Worm (Caenorhabditis elegans) whole organism, L4 larva: ENCODE results near the gene F56F11.1.

Experiments
- D1046.2 ChIP-seq: fragments of 200-800 bp; sonication (Bioruptor generic); IDR thresholded peaks from 2 replicates; pipeline ENCODE4 v1.3.6; 2022; ENCODE audit warnings: missing genetic modification characterization, missing compliant biosample characterization
- F10B5.3 ChIP-seq: sonication (generic microtip); optimal IDR thresholded peaks from 2 replicates; lab custom pipeline; 2016; ENCODE audit warnings: mild to moderate bottlenecking, missing genetic modification characterization, missing compliant biosample characterization
- F44E2.7 ChIP-seq: fragments of 200-800 bp; sonication (Bioruptor generic); IDR thresholded peaks from 2 replicates; pipeline ENCODE4 v2.1.2; 2022; ENCODE audit warnings: missing genetic modification characterization, missing compliant biosample characterization
- F49E8.2 ChIP-seq: sonication (generic microtip); optimal IDR thresholded peaks from 2 replicates; lab custom pipeline; 2016; ENCODE audit warnings: missing compliant biosample characterization, mild to moderate bottlenecking, missing genetic modification characterization, borderline replicate concordance
- ZK546.5 ChIP-seq, 2 experiments: sonication (generic microtip); optimal IDR thresholded peaks; 2 replicates each; lab custom pipeline; 2017; ENCODE audit warnings: missing biosample characterization in 2 of 2, missing genetic modification characterization in 2 of 2
- ama-1 ChIP-seq: fragments of 150-350 bp; optimal IDR thresholded peaks from 2 replicates; lab custom pipeline; 2014; ENCODE audit warnings: inconsistent platforms, mixed read lengths
- arid-1 ChIP-seq: fragments of 200-800 bp; sonication (Bioruptor generic); conservative IDR thresholded peaks from 2 replicates; pipeline ENCODE4 v1.3.6; 2022; ENCODE audit warnings: missing genetic modification reagents, missing genetic modification characterization, missing compliant biosample characterization
- ceh-44 ChIP-seq: fragments of 200-800 bp; sonication (Bioruptor generic); IDR thresholded peaks from 2 replicates; pipeline ENCODE4 v1.3.6; 2022; ENCODE audit warnings: missing genetic modification reagents, missing genetic modification characterization, missing compliant biosample characterization
- ceh-62 ChIP-seq: sonication (generic microtip); optimal IDR thresholded peaks from 2 replicates; lab custom pipeline; 2017; ENCODE audit warnings: missing biosample characterization, missing genetic modification characterization
- ceh-82 ChIP-seq: sonication (generic microtip); optimal IDR thresholded peaks from 2 replicates; lab custom pipeline; 2017; ENCODE audit warnings: missing biosample characterization, missing genetic modification characterization
- cey-2 ChIP-seq: sonication (generic microtip); optimal IDR thresholded peaks from 3 replicates; lab custom pipeline; 2017; ENCODE audit warnings: missing genetic modification characterization, mild to moderate bottlenecking, missing compliant biosample characterization, antibody characterized with exemption, borderline replicate concordance; ENCODE audit not compliant: insufficient read depth
- daf-8 ChIP-seq: fragments of 200-800 bp; sonication (Bioruptor generic); IDR thresholded peaks from 2 replicates; pipeline ENCODE4 v1.3.6; 2022; ENCODE audit warnings: missing genetic modification characterization, missing compliant biosample characterization
- dmd-8 ChIP-seq: fragments of 200-800 bp; sonication (Bioruptor generic); IDR thresholded peaks from 2 replicates; pipeline ENCODE4 v1.3.6; 2022; ENCODE audit warnings: missing genetic modification characterization, missing compliant biosample characterization
- dmd-9 ChIP-seq: fragments of 200-800 bp; sonication (Bioruptor generic); IDR thresholded peaks from 2 replicates; pipeline ENCODE4 v1.3.6; 2022; ENCODE audit warnings: missing genetic modification reagents, missing genetic modification characterization, missing compliant biosample characterization
- egl-27 ChIP-seq: sonication (generic microtip); optimal IDR thresholded peaks from 3 replicates; lab custom pipeline; 2017; ENCODE audit warnings: missing biosample characterization, missing genetic modification reagents, missing genetic modification characterization
- fos-1 ChIP-seq: fragments of 150-350 bp; optimal IDR thresholded peaks from 2 replicates; lab custom pipeline; 2014; ENCODE audit warnings: missing biosample characterization, missing genetic modification characterization
- hif-1 ChIP-seq, 2 experiments: sonication (generic microtip); optimal IDR thresholded peaks; 2 replicates each; lab custom pipeline; 2016 to 2017; ENCODE audit warnings: missing compliant biosample characterization in 2 of 2, missing genetic modification characterization in 2 of 2, missing genetic modification reagents in 2 of 2, missing genotype in 2 of 2, mild to moderate bottlenecking in 1 of 2
- jun-1 ChIP-seq: fragments of 150-350 bp; optimal IDR thresholded peaks from 2 replicates; lab custom pipeline; 2014; ENCODE audit warnings: missing biosample characterization, missing genetic modification reagents, missing genetic modification characterization
- lim-7 ChIP-seq: fragments of 200-800 bp; sonication (Bioruptor generic); IDR thresholded peaks from 2 replicates; pipeline ENCODE4 v1.3.6; 2022; ENCODE audit warnings: missing genetic modification characterization, missing compliant biosample characterization
- lin-13 ChIP-seq: fragments of 150-350 bp; optimal IDR thresholded peaks from 2 replicates; lab custom pipeline; 2014; ENCODE audit warnings: missing biosample characterization, missing genetic modification reagents, missing genetic modification characterization
- lin-39 ChIP-seq: fragments of 150-350 bp; optimal IDR thresholded peaks from 2 replicates; lab custom pipeline; 2014; ENCODE audit warnings: missing biosample characterization, missing genetic modification reagents, missing genetic modification characterization
- madf-5 ChIP-seq, 2 experiments: fragments of 200-800 bp; sonication (Bioruptor generic); IDR thresholded peaks; 2 replicates each; pipeline ENCODE4 v1.3.6; 2022; ENCODE audit warnings: missing compliant biosample characterization in 2 of 2, missing genetic modification characterization in 2 of 2
- madf-9 ChIP-seq: fragments of 200-800 bp; sonication (Bioruptor generic); conservative IDR thresholded peaks from 2 replicates; pipeline ENCODE4 v1.3.6; 2022; ENCODE audit warnings: missing genetic modification reagents, missing genetic modification characterization, missing compliant biosample characterization
- mep-1 ChIP-seq: fragments of 150-350 bp; sonication (generic microtip); optimal IDR thresholded peaks from 3 replicates; lab custom pipeline; 2014; ENCODE audit warnings: missing biosample characterization, missing genetic modification characterization
- mxl-2 ChIP-seq: fragments of 200-800 bp; sonication (Bioruptor generic); conservative IDR thresholded peaks from 2 replicates; pipeline ENCODE4 v1.3.6; 2022; ENCODE audit warnings: missing genetic modification reagents, missing genetic modification characterization, missing compliant biosample characterization
- mxl-3 ChIP-seq: fragments of 200-800 bp; sonication (Bioruptor generic); optimal IDR thresholded peaks from 2 replicates; lab custom pipeline; 2018; ENCODE audit warnings: mild to moderate bottlenecking, missing genetic modification characterization, missing compliant biosample characterization
- nhr-111 ChIP-seq: fragments of 200-800 bp; sonication (Bioruptor generic); optimal IDR thresholded peaks from 2 replicates; lab custom pipeline; 2018; ENCODE audit warnings: mild to moderate bottlenecking, missing genetic modification characterization, missing compliant biosample characterization
- nhr-237 ChIP-seq: sonication (generic microtip); optimal IDR thresholded peaks from 2 replicates; lab custom pipeline; 2017; ENCODE audit warnings: missing biosample characterization, missing genetic modification characterization
- nhr-25 ChIP-seq: sonication (generic microtip); optimal IDR thresholded peaks from 2 replicates; lab custom pipeline; 2017; ENCODE audit warnings: missing genetic modification characterization, mild to moderate bottlenecking, missing compliant biosample characterization, antibody characterized with exemption, moderate library complexity, borderline replicate concordance; ENCODE audit not compliant: insufficient read depth
- nhr-28 ChIP-seq: fragments of 150-350 bp; optimal IDR thresholded peaks from 2 replicates; lab custom pipeline; 2014; ENCODE audit warnings: missing biosample characterization, missing genetic modification characterization
- nhr-41 ChIP-seq: fragments of 200-800 bp; sonication (Bioruptor generic); IDR thresholded peaks from 2 replicates; pipeline ENCODE4 v1.3.6; 2022; ENCODE audit warnings: missing genetic modification reagents, missing genetic modification characterization, missing compliant biosample characterization
- nhr-76 ChIP-seq: fragments of 150-350 bp; optimal IDR thresholded peaks from 2 replicates; lab custom pipeline; 2014; ENCODE audit warnings: missing biosample characterization, missing genetic modification characterization
- saeg-2 ChIP-seq: fragments of 200-800 bp; sonication (Bioruptor generic); IDR thresholded peaks from 2 replicates; pipeline ENCODE4 v1.3.6; 2022; ENCODE audit warnings: missing genetic modification reagents, missing genetic modification characterization, missing compliant biosample characterization
- set-16 ChIP-seq: fragments of 200-800 bp; sonication (Bioruptor generic); IDR thresholded peaks from 2 replicates; pipeline ENCODE4 v1.3.6; 2022; ENCODE audit warnings: missing genetic modification reagents, missing genetic modification characterization, missing compliant biosample characterization
- spr-1 ChIP-seq: sonication (generic microtip); optimal IDR thresholded peaks from 2 replicates; lab custom pipeline; 2016; ENCODE audit warnings: mild to moderate bottlenecking, missing genetic modification characterization, missing compliant biosample characterization
- spr-3 ChIP-seq: fragments of 200-800 bp; sonication (Bioruptor generic); optimal IDR thresholded peaks from 2 replicates; lab custom pipeline; 2018; ENCODE audit warnings: mild to moderate bottlenecking, missing genetic modification characterization, missing compliant biosample characterization
- unc-39 ChIP-seq: sonication (generic microtip); optimal IDR thresholded peaks from 2 replicates; lab custom pipeline; 2017; ENCODE audit warnings: missing biosample characterization, missing genetic modification characterization
- zag-1 ChIP-seq: fragments of 150-350 bp; optimal IDR thresholded peaks from 2 replicates; lab custom pipeline; 2014; ENCODE audit warnings: missing biosample characterization, missing genetic modification characterization
- zip-11 ChIP-seq: fragments of 200-800 bp; sonication (Bioruptor generic); IDR thresholded peaks from 2 replicates; pipeline ENCODE4 v1.3.6; 2022; ENCODE audit warnings: missing genetic modification characterization, missing compliant biosample characterization
- zip-2 ChIP-seq: fragments of 150-350 bp; optimal IDR thresholded peaks from 2 replicates; lab custom pipeline; 2014; ENCODE audit warnings: missing biosample characterization, missing genetic modification characterization
- ztf-7 ChIP-seq: fragments of 150-350 bp; optimal IDR thresholded peaks from 2 replicates; lab custom pipeline; 2014; ENCODE audit warnings: missing biosample characterization, missing genetic modification characterization

Gene F56F11.1

ce11 chrIII:2871817-2872216 is 19.7 kb upstream of the F56F11.1 start (continued):
- TF ChIP-seq nhr-111 (GFP tag; lab: Kevin White, UChicago) = no peak
- peak; percentile 98 for TF ChIP-seq nhr-28
- TF ChIP-seq arid-1 = no peak
- TF ChIP-seq ztf-7 (tag; lab: Kevin White, UChicago) = no peak
- TF ChIP-seq ceh-82 (tag; lab: Kevin White, UChicago) = no peak
- TF ChIP-seq dmd-9 (GFP tag; lab: Robert Waterston, UW) = no peak
- peak; percentile 76 for TF ChIP-seq cey-2 (tag; lab: Kevin White, UChicago)
- no peak for TF ChIP-seq madf-9 (GFP tag; lab: Robert Waterston, UW)
- TF ChIP-seq lin-39 (tag; lab: Kevin White, UChicago) = no peak
- TF ChIP-seq unc-39 (tag; lab: Kevin White, UChicago) = no peak
- no peak for TF ChIP-seq ceh-44 (GFP tag; lab: Robert Waterston, UW)
- 0 out of 2 replicates have a peak, but pooled peaks have one; percentile 9 for TF ChIP-seq nhr-41 (GFP tag; lab: Robert Waterston, UW)
- TF ChIP-seq zip-11 (GFP tag; lab: Robert Waterston, UW) = no peak
- no peak for TF ChIP-seq madf-5 (GFP tag; IDR thresholded peaks at IDR 0.05; lab: Robert Waterston, UW)
- TF ChIP-seq lim-7 (GFP tag; lab: Robert Waterston, UW) = no peak
- TF ChIP-seq fos-1 = no peak
- TF ChIP-seq zag-1 (tag; lab: Kevin White, UChicago) = no peak
- TF ChIP-seq D1046.2 (GFP tag; lab: Robert Waterston, UW) = no peak
- TF ChIP-seq F10B5.3 (tag; lab: Kevin White, UChicago) = no peak
- peak; percentile 55 for TF ChIP-seq set-16
- TF ChIP-seq zip-2 (tag; lab: Kevin White, UChicago) = no peak
- TF ChIP-seq mep-1 (tag; lab: Kevin White, UChicago) = peak; percentile 80
- no peak for TF ChIP-seq egl-27 (tag; lab: Kevin White, UChicago)
- no peak for TF ChIP-seq jun-1
- peak; percentile 49 for TF ChIP-seq spr-1 (tag; lab: Kevin White, UChicago)
- no peak for TF ChIP-seq daf-8 (GFP tag; lab: Robert Waterston, UW)
- TF ChIP-seq hif-1 (tag; optimal IDR thresholded peaks at IDR 0.05; lab: Kevin White, UChicago) = no peak
- TF ChIP-seq nhr-76 = no peak
- no peak for TF ChIP-seq F44E2.7 (GFP tag; lab: Robert Waterston, UW)
- no peak for TF ChIP-seq ZK546.5 (tag; optimal IDR thresholded peaks at IDR 0.05; lab: Kevin White, UChicago)
- no peak for TF ChIP-seq spr-3 (GFP tag; lab: Kevin White, UChicago)
- no peak for TF ChIP-seq mxl-2 (GFP tag; lab: Robert Waterston, UW)

ce11 chrIII:2873116-2873644 is 18.4 kb upstream of the F56F11.1 start:
- no peak for TF ChIP-seq fos-1
- TF ChIP-seq nhr-237 (tag; lab: Kevin White, UChicago) = no peak
- no peak for TF ChIP-seq mep-1 (tag; lab: Kevin White, UChicago)
- no peak for TF ChIP-seq ceh-62 (tag; lab: Kevin White, UChicago)
- no peak for TF ChIP-seq F49E8.2 (tag; lab: Kevin White, UChicago)
- TF ChIP-seq lin-39 (tag; lab: Kevin White, UChicago) = no peak
- no peak for TF ChIP-seq nhr-25 (tag; lab: Kevin White, UChicago)
- TF ChIP-seq lim-7 (GFP tag; lab: Robert Waterston, UW) = no peak
- TF ChIP-seq lin-13 (GFP tag; lab: Kevin White, UChicago) = no peak
- TF ChIP-seq spr-1 (tag; lab: Kevin White, UChicago) = no peak
- no peak for TF ChIP-seq ama-1 (lab: Kevin White, UChicago)
- TF ChIP-seq ceh-82 (tag; lab: Kevin White, UChicago) = no peak
- TF ChIP-seq D1046.2 (GFP tag; lab: Robert Waterston, UW) = no peak
- no peak for TF ChIP-seq mxl-3 (GFP tag; lab: Kevin White, UChicago)
- no peak for TF ChIP-seq dmd-8 (GFP tag; lab: Robert Waterston, UW)
- TF ChIP-seq unc-39 (tag; lab: Kevin White, UChicago) = no peak
- TF ChIP-seq dmd-9 (GFP tag; lab: Robert Waterston, UW) = no peak
- no peak for TF ChIP-seq set-16
- TF ChIP-seq saeg-2 (GFP tag; lab: Robert Waterston, UW) = no peak
- TF ChIP-seq, all 104 proteins: peak for 0
